Fruit fly (Drosophila melanogaster) whole organism, embryonic: ENCODE results near the gene CG14354.
A peak's percentile ranks its signal among the peaks of the same experiment; 100 is the strongest.

ENCODE experiments used
- ATbp ChIP-seq: fragments of 200-800 bp; sonication (Bioruptor generic); optimal IDR thresholded peaks from 2 replicates; lab custom pipeline; 2017; ENCODE audit warnings: missing biosample characterization, mild to moderate bottlenecking, missing genetic modification characterization, missing genetic modification reagents
- Aef1 ChIP-seq: fragments of 200-800 bp; sonication (Bioruptor generic); IDR thresholded peaks from 3 replicates; pipeline ENCODE4 v1.3.6; 2022; ENCODE audit warnings: missing biosample characterization, missing genetic modification characterization
- CG10147 ChIP-seq: fragments of 200-800 bp; sonication (Bioruptor generic); optimal IDR thresholded peaks from 2 replicates; lab custom pipeline; 2019; ENCODE audit warnings: missing biosample characterization, mild to moderate bottlenecking, missing genetic modification characterization, moderate library complexity
- CG11247 ChIP-seq: fragments of 200-800 bp; sonication (Bioruptor generic); IDR thresholded peaks from 2 replicates; pipeline ENCODE4 v1.3.6; 2022; ENCODE audit warnings: missing biosample characterization, missing genetic modification characterization
- CG11695 ChIP-seq: fragments of 200-800 bp; sonication (Bioruptor generic); IDR thresholded peaks from 3 replicates; pipeline ENCODE4 v1.3.6; 2022; ENCODE audit warnings: missing biosample characterization, missing genetic modification characterization
- CG13123 ChIP-seq: fragments of 200-800 bp; sonication (Bioruptor generic); optimal IDR thresholded peaks from 2 replicates; lab custom pipeline; 2016; ENCODE audit warnings: missing biosample characterization, missing genetic modification characterization
- CG14014 ChIP-seq: fragments of 200-800 bp; sonication (Bioruptor generic); IDR thresholded peaks from 2 replicates; pipeline ENCODE4 v1.3.6; 2022; ENCODE audit warnings: missing biosample characterization, missing genetic modification characterization
- CG14441 ChIP-seq: fragments of 200-800 bp; sonication (Bioruptor generic); IDR thresholded peaks from 2 replicates; pipeline ENCODE4 v1.3.6; 2022; ENCODE audit warnings: missing biosample characterization, missing genetic modification characterization
- CG1529 ChIP-seq: fragments of 200-800 bp; sonication (Bioruptor generic); optimal IDR thresholded peaks from 3 replicates; lab custom pipeline; 2018; ENCODE audit warnings: missing biosample characterization, missing genetic modification characterization
- CG1603 ChIP-seq: fragments of 200-800 bp; sonication (Bioruptor generic); optimal IDR thresholded peaks from 2 replicates; lab custom pipeline; 2019; ENCODE audit warnings: missing biosample characterization, mild to moderate bottlenecking, missing genetic modification characterization, moderate library complexity
- CG2129 ChIP-seq: fragments of 200-800 bp; sonication (Bioruptor generic); IDR thresholded peaks from 2 replicates; pipeline ENCODE4 v1.3.6; 2022; ENCODE audit warnings: missing biosample characterization, missing genetic modification characterization; ENCODE audit not compliant: partially characterized antibody
- CG2202 ChIP-seq: fragments of 200-800 bp; sonication (Bioruptor generic); optimal IDR thresholded peaks from 2 replicates; lab custom pipeline; 2018; ENCODE audit warnings: missing biosample characterization, mild to moderate bottlenecking, missing genetic modification characterization
- CG3065 ChIP-seq: fragments of 200-800 bp; sonication (Bioruptor generic); optimal IDR thresholded peaks from 2 replicates; lab custom pipeline; 2016; ENCODE audit warnings: missing biosample characterization, missing genetic modification characterization
- CG32532 ChIP-seq: fragments of 200-800 bp; sonication (Bioruptor generic); IDR thresholded peaks from 2 replicates; pipeline ENCODE4 v1.3.6; 2022; ENCODE audit warnings: missing biosample characterization, missing genetic modification characterization
- CG33213 ChIP-seq: fragments of 200-800 bp; sonication (Bioruptor generic); optimal IDR thresholded peaks from 3 replicates; lab custom pipeline; 2016; ENCODE audit warnings: missing biosample characterization, missing genetic modification characterization
- CG4730 ChIP-seq: fragments of 200-800 bp; sonication (Bioruptor generic); IDR thresholded peaks from 2 replicates; pipeline ENCODE4 v1.3.6; 2022; ENCODE audit warnings: missing biosample characterization, missing genetic modification characterization
- CG7556 ChIP-seq: fragments of 200-800 bp; sonication (Bioruptor generic); optimal IDR thresholded peaks from 2 replicates; lab custom pipeline; 2017; ENCODE audit warnings: missing biosample characterization, mild to moderate bottlenecking, missing genetic modification characterization
- CG9727 ChIP-seq: fragments of 200-800 bp; sonication (Bioruptor generic); optimal IDR thresholded peaks from 3 replicates; lab custom pipeline; 2017; ENCODE audit warnings: missing biosample characterization, mild to moderate bottlenecking, missing genetic modification characterization
- CG9797 ChIP-seq: fragments of 200-800 bp; sonication (Bioruptor generic); optimal IDR thresholded peaks from 3 replicates; lab custom pipeline; 2018; ENCODE audit warnings: missing biosample characterization, mild to moderate bottlenecking, missing genetic modification characterization
- Dbx ChIP-seq: fragments of 200-800 bp; sonication (Bioruptor generic); IDR thresholded peaks from 3 replicates; pipeline ENCODE4 v1.3.6; 2022; ENCODE audit warnings: missing biosample characterization, missing genetic modification characterization
- Ets97D ChIP-seq: fragments of 200-800 bp; sonication (Bioruptor generic); optimal IDR thresholded peaks from 3 replicates; lab custom pipeline; 2016; ENCODE audit warnings: missing biosample characterization, missing genetic modification characterization
- Fer1 ChIP-seq: fragments of 200-800 bp; sonication (Bioruptor generic); optimal IDR thresholded peaks from 2 replicates; lab custom pipeline; 2017; ENCODE audit warnings: missing biosample characterization, mild to moderate bottlenecking, missing genetic modification characterization
- Hey ChIP-seq: fragments of 200-800 bp; sonication (Bioruptor generic); optimal IDR thresholded peaks from 3 replicates; lab custom pipeline; 2018; ENCODE audit warnings: missing biosample characterization, mild to moderate bottlenecking, missing genetic modification characterization
- Hr51 ChIP-seq, 2 experiments: fragments of 200-800 bp; sonication (Bioruptor generic); optimal IDR thresholded peaks; 2 replicates in 1 of 2; 3 replicates in 1 of 2; lab custom pipeline; 2016 to 2018; ENCODE audit warnings: missing biosample characterization in 2 of 2, missing genetic modification characterization in 2 of 2, mild to moderate bottlenecking in 1 of 2, moderate library complexity in 1 of 2
- Lpt ChIP-seq: fragments of >200 bp; optimal IDR thresholded peaks from 2 replicates; lab custom pipeline; 2018; ENCODE audit warnings: missing biosample characterization, missing genetic modification characterization
- abd-A ChIP-seq: fragments of 200-800 bp; sonication (Bioruptor generic); optimal IDR thresholded peaks from 3 replicates; lab custom pipeline; 2019; ENCODE audit warnings: missing biosample characterization, mild to moderate bottlenecking, missing genetic modification characterization, moderate library complexity
- chif ChIP-seq, 2 experiments: fragments of 200-800 bp; sonication (Bioruptor generic); optimal IDR thresholded peaks; 3 replicates each; lab custom pipeline; 2016; ENCODE audit warnings: missing biosample characterization in 2 of 2, missing genetic modification characterization in 2 of 2
- chm ChIP-seq: fragments of 200-800 bp; sonication (Bioruptor generic); IDR thresholded peaks from 2 replicates; pipeline ENCODE4 v1.3.6; 2022; ENCODE audit warnings: missing biosample characterization, missing genetic modification characterization
- cwo ChIP-seq: fragments of 200-800 bp; sonication (Bioruptor generic); optimal IDR thresholded peaks from 3 replicates; lab custom pipeline; 2017; ENCODE audit warnings: missing biosample characterization, missing genetic modification characterization, mild to moderate bottlenecking, moderate library complexity, missing genetic modification reagents
- danr ChIP-seq: fragments of 200-800 bp; sonication (Bioruptor generic); IDR thresholded peaks from 2 replicates; pipeline ENCODE4 v1.3.6; 2022; ENCODE audit warnings: missing biosample characterization, missing genetic modification characterization
- dm ChIP-seq: fragments of 200-800 bp; sonication (Bioruptor generic); optimal IDR thresholded peaks from 3 replicates; lab custom pipeline; 2016; ENCODE audit warnings: missing biosample characterization, missing genetic modification characterization
- dysf ChIP-seq: fragments of 200-800 bp; sonication (Bioruptor generic); IDR thresholded peaks from 3 replicates; pipeline ENCODE4 v1.3.6; 2022; ENCODE audit warnings: missing biosample characterization, missing genetic modification characterization
- ewg ChIP-seq: fragments of 200-800 bp; sonication (Bioruptor generic); optimal IDR thresholded peaks from 3 replicates; lab custom pipeline; 2017; ENCODE audit warnings: mild to moderate bottlenecking, missing biosample characterization, missing genetic modification reagents, missing genetic modification characterization
- gem ChIP-seq: fragments of 200-800 bp; sonication (Bioruptor generic); optimal IDR thresholded peaks from 2 replicates; lab custom pipeline; 2019; ENCODE audit warnings: missing biosample characterization, mild to moderate bottlenecking, missing genetic modification characterization, moderate library complexity
- hkb ChIP-seq, 2 experiments: fragments of 200-800 bp in 1 of 2; fragments of >200 bp in 1 of 2; sonication (Bioruptor generic) in 1 of 2; IDR thresholded peaks in 1 of 2; optimal IDR thresholded peaks in 1 of 2; 2 replicates each; pipeline versions ENCODE4 v1.3.6 to Lab custom; 2017 to 2022; ENCODE audit warnings: missing biosample characterization in 1 of 2, missing genetic modification characterization in 1 of 2
- insv ChIP-seq, 2 experiments: fragments of 200-800 bp; sonication (Bioruptor generic); optimal IDR thresholded peaks; 3 replicates each; lab custom pipeline; 2016 to 2018; ENCODE audit warnings: missing biosample characterization in 2 of 2, missing genetic modification characterization in 2 of 2
- lab ChIP-seq: fragments of 200-800 bp; sonication (Bioruptor generic); optimal IDR thresholded peaks from 3 replicates; lab custom pipeline; 2017; ENCODE audit warnings: missing biosample characterization, missing genetic modification characterization, mild to moderate bottlenecking, moderate library complexity, missing genetic modification reagents
- pan ChIP-seq, 4 experiments: fragments of >200 bp in 3 of 4; fragments of 200-800 bp in 1 of 4; sonication (Bioruptor generic) in 1 of 4; optimal IDR thresholded peaks in 3 of 4; IDR thresholded peaks in 1 of 4; 2 replicates each; pipeline versions ENCODE4 v1.3.6 to Lab custom; 2017 to 2022; ENCODE audit warnings: missing biosample characterization in 2 of 4, missing genetic modification characterization in 2 of 4, mixed read lengths in 1 of 4
- peb ChIP-seq: fragments of 200-800 bp; sonication (Bioruptor generic); IDR thresholded peaks from 2 replicates; pipeline ENCODE4 v1.3.6; 2022; ENCODE audit warnings: missing biosample characterization, missing genetic modification characterization
- ranshi ChIP-seq: fragments of 200-800 bp; sonication (Bioruptor generic); IDR thresholded peaks from 2 replicates; pipeline ENCODE4 v1.3.6; 2022; ENCODE audit warnings: missing biosample characterization, missing genetic modification characterization
- scrt ChIP-seq: fragments of 200-800 bp; sonication (Bioruptor generic); optimal IDR thresholded peaks from 2 replicates; lab custom pipeline; 2018; ENCODE audit warnings: missing biosample characterization, mild to moderate bottlenecking, missing genetic modification characterization, moderate library complexity
- sima ChIP-seq: fragments of 200-800 bp; sonication (Bioruptor generic); optimal IDR thresholded peaks from 2 replicates; lab custom pipeline; 2016; ENCODE audit warnings: missing biosample characterization, missing genetic modification characterization
- slbo ChIP-seq: fragments of 200-800 bp; sonication (Bioruptor generic); IDR thresholded peaks from 2 replicates; pipeline ENCODE4 v1.3.6; 2022; ENCODE audit warnings: missing biosample characterization, missing genetic modification characterization
- tx ChIP-seq: fragments of 200-800 bp; sonication (Bioruptor generic); optimal IDR thresholded peaks from 2 replicates; lab custom pipeline; 2016; ENCODE audit warnings: missing biosample characterization, missing genetic modification characterization
- unc-4 ChIP-seq: fragments of 200-800 bp; sonication (Bioruptor generic); IDR thresholded peaks from 2 replicates; pipeline ENCODE4 v1.3.6; 2022; ENCODE audit warnings: missing biosample characterization, missing genetic modification characterization; ENCODE audit not compliant: partially characterized antibody
- unpg ChIP-seq: fragments of 200-800 bp; sonication (Bioruptor generic); optimal IDR thresholded peaks from 3 replicates; lab custom pipeline; 2018; ENCODE audit warnings: missing biosample characterization, mild to moderate bottlenecking, missing genetic modification characterization, moderate library complexity
- yki ChIP-seq: fragments of >200 bp; optimal IDR thresholded peaks from 3 replicates; lab custom pipeline; 2018

CG14354 gene

DNA sequence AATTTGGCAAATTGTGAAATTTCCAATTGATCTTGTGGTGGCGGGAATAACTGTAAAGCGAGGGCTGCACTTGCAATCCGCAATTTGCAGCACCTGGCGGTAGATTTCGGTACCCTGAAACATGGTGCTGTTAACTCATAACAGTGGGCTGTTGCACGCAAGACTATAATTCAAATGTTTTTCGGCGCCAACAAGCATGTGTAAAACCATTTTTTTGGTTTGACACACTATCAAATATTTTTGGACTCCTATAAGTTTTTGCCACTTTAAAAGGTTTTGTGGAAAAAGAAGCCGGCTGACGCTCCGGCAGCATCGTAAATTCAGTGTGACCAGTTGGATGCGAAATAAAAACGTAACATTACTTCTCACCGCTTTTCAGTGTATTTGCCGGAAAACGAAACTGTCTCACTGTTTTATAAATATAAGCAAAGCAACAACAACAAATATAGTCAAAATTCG is 36.0 kb downstream of the CG14354 start, which contains the start of the genes CG14545 and CG5886 (continued):
- TF ChIP-seq tx (GFP tag; lab: Kevin White, UChicago), result no peak
- TF ChIP-seq, all 482 proteins: peak for 51

DNA sequence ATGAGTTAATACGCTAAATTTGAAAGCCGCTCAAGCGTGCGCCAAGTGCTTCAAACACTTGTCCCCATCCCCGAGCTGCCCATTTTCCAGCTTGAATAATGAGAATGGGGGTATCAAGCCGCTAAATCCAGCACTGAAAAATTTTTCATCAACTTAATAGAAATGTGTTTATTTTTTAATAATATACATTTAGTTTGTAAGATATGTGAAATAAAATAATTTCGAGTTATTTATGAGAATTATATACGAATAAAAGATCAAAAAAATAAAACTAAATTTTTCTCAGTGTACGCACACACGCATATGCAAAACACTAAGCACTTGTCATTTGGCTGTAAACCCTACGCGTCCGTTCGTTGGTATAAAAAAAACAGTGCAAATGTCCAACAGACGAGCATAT is 39.5 kb downstream of the CG14354 start:
- TF ChIP-seq lab (peak; percentile 55), scrt (GFP tag; lab: Kevin White, UChicago) (peak; percentile 14), CG11247 (GFP tag; lab: Robert Waterston, UW) (0 out of 2 replicates have a peak, but pooled peaks have one; percentile 12), CG2129 (no peak), Fer1 (GFP tag; lab: Kevin White, UChicago) (peak; percentile 65), Ets97D (GFP tag; lab: Kevin White, UChicago) (no peak), ewg (GFP tag; lab: Kevin White, UChicago) (peak; percentile 12), yki (lab: Kevin White, UChicago) (no peak), Aef1 (GFP tag; lab: Robert Waterston, UW) (no peak), slbo (peak; percentile 49; the same call in 1 of the 2 replicates), abd-A (peak; percentile 55), danr (GFP tag; lab: Robert Waterston, UW) (0 out of 2 replicates have a peak, but pooled peaks have one; percentile 7), Hey (no peak), gem (tag; lab: Kevin White, UChicago) (peak; percentile 46), Dbx (peak; percentile 58; the same call in 1 of the 3 replicates), Hr51 (GFP tag; optimal IDR thresholded peaks at IDR 0.05; lab: Kevin White, UChicago) (peak in 1 of 2 experiments; percentile 44), ATbp (GFP tag; lab: Kevin White, UChicago) (no peak), unpg (GFP tag; lab: Kevin White, UChicago) (peak; percentile 28), unc-4 (GFP tag; lab: Robert Waterston, UW) (no peak), chm (GFP tag; lab: Robert Waterston, UW) (no peak), hkb (optimal IDR thresholded peaks at IDR 0.05; lab: Kevin White, UChicago) (no peak), hkb (GFP tag; IDR thresholded peaks at IDR 0.05; lab: Robert Waterston, UW) (peak; percentile 51; the same call in 1 of the 2 replicates), CG13123 (GFP tag; lab: Kevin White, UChicago) (no peak), CG10147 (peak; percentile 25), CG14014 (GFP tag; lab: Robert Waterston, UW) (no peak; the same call in 1 of the 2 replicates), peb (GFP tag; lab: Robert Waterston, UW) (no peak), Lpt (no peak), CG9797 (GFP tag; lab: Kevin White, UChicago) (no peak), chif (GFP tag; optimal IDR thresholded peaks at IDR 0.05; lab: Kevin White, UChicago) (no peak), CG32532 (GFP tag; lab: Robert Waterston, UW) (peak; percentile 30), insv (GFP tag; optimal IDR thresholded peaks at IDR 0.05; lab: Kevin White, UChicago) (no peak), CG3065 (GFP tag; lab: Kevin White, UChicago) (no peak), CG2202 (no peak), sima (GFP tag; lab: Kevin White, UChicago) (no peak), dm (GFP tag; lab: Kevin White, UChicago) (no peak), pan (optimal IDR thresholded peaks at IDR 0.05; lab: Kevin White, UChicago) (no peak), pan (GFP tag; optimal IDR thresholded peaks at IDR 0.05 in 1 of 2, IDR thresholded peaks at IDR 0.05 in 1 of 2) (peak in 1 of 2 experiments; percentile 40), CG7556 (GFP tag; lab: Kevin White, UChicago) (peak; percentile 34), CG4730 (GFP tag; lab: Robert Waterston, UW) (no peak), CG1529 (no peak), dysf (GFP tag; lab: Robert Waterston, UW) (peak; percentile 54; the same call in 1 of the 3 replicates), CG33213 (GFP tag; lab: Kevin White, UChicago) (no peak), CG11695 (GFP tag; lab: Robert Waterston, UW) (0 out of 3 replicates have a peak, but pooled peaks have one; percentile 45), CG1603 (tag; lab: Kevin White, UChicago) (no peak), cwo (GFP tag; lab: Kevin White, UChicago) (peak; percentile 25), CG14441 (peak; percentile 47), ranshi (GFP tag; lab: Robert Waterston, UW) (peak; percentile 16; the same call in 1 of the 2 replicates), CG9727 (peak; percentile 11)
